Worm (Caenorhabditis elegans): Measurements from ENCODE around the gene fbxb-112.
"Not testable (repeated sequence)": the region's sequence is repeated elsewhere in the genome, so short reads cannot be mapped to it uniquely, and the experiment has no call there.

The fbxb-112 gene

DNA sequence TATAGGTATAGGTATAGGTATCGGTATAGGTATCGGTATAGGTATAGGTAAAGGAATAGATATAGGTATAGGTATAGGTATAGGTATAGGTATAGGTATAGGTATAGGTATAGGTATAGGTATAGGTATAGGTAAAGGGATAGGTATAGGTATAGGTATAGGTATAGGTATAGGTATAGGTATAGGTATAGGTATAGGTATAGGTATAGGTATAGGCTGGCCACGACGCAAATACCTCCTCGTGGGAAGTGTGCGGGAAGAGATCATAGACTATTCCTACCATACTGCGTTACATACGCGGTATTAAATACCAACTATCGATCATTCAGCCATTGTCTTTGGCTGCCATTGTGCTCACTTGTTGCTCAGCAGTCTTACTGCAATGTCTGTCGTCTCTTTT is at the start of gene fbxb-112:
Gene fbxb-112 (plus strand): TSS at position 301 of the 400 bp plus-strand sequence.
- TF ChIP-seq sea-1 (GFP tag; conservative IDR thresholded peaks at IDR 0.05); B0310.2 (tag; optimal IDR thresholded peaks at IDR 0.05); tbx-37 (GFP tag; conservative IDR thresholded peaks at IDR 0.05): not testable (repeated sequence)

DNA sequence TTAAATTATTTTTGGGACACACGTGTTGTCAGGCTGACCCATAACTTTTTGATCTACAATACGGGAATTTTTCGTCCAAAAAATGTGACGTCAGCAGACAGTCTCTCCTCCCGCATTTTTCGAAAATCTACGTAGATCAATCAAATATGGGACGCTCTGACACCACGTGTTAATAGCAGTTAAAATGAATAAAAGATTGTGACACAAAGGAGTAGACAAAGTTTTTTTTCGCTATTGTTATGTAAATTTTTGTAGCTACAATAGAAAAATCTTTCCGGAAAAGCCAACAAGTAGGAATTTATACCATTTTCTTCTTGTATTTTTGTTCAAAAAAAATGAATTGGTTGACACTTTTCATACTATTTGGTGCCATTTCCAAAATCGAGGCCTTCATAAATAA is 49.5 kb upstream of the fbxb-112 start, which contains the start of gene C16C8.27:
Gene C16C8.27 (plus strand): TSS at position 301 of the 400 bp plus-strand sequence.
- no peak for TF ChIP-seq scrt-1 (GFP tag; IDR thresholded peaks at IDR 0.05)
- TF ChIP-seq tbx-11 (GFP tag; IDR thresholded peaks at IDR 0.05) = no peak
- TF ChIP-seq F13C5.2 (tag; optimal IDR thresholded peaks at IDR 0.05) = no peak
- TF ChIP-seq ets-7 (tag; optimal IDR thresholded peaks at IDR 0.05) = no peak
- TF ChIP-seq hmg-4 (GFP tag; optimal IDR thresholded peaks at IDR 0.05) = no peak
- TF ChIP-seq B0310.2 (tag; optimal IDR thresholded peaks at IDR 0.05) = no peak
- TF ChIP-seq ceh-36 (tag; optimal IDR thresholded peaks at IDR 0.05) = no peak
- TF ChIP-seq tra-4 (tag; optimal IDR thresholded peaks at IDR 0.05) = no peak
- no peak for TF ChIP-seq sea-1 (GFP tag; conservative IDR thresholded peaks at IDR 0.05)

DNA sequence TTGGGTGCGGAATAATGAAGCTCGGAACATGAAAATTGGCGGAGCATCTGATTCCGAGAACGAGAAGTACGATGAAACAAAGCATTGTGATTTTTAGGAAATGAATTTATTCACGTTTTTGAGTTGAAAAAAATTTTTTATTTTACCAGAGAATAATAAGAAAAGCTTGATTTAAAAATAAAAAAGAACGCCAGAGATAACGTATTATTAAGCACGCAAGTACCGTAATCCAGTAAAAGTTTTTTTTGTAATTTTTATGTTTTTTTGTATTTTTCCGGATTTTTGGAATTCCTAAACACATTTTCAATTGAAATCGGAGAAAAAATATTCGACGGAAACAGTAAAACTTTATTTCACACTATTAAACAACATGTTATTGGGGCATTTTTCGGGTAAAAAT is 47.7 kb upstream of the fbxb-112 start, which contains the start of gene C16C8.22:
Gene C16C8.22 (minus strand): TSS at position 101 of the 400 bp plus-strand sequence.
- TF ChIP-seq sea-1 (GFP tag; conservative IDR thresholded peaks at IDR 0.05) (no peak), ama-1 (optimal IDR thresholded peaks at IDR 0.05) (no peak), hmbx-1 (tag; optimal IDR thresholded peaks at IDR 0.05) (no peak)

DNA sequence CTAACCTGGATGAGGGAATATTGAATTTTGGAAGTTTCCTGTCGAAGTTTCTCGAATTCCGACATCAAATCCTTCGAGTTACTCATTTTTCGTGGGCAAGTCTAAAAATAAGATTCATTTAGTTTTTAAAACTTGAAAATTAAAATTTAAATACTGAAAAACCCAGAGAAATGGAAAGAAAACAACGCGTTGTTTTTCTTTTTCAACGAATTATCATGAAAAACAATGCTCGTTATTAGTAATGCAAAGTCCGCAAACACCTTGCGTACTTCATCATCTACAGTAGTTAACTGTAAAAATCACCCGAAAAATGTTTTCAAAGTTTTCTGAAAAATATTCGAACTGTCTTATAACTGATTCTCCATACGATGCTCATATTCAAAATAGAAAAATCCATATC is 46.6 kb upstream of the fbxb-112 start, which contains the start of gene C16C8.4:
Gene C16C8.4 (minus strand): TSS at position 101 of the 400 bp plus-strand sequence.
- TF ChIP-seq sea-1 (GFP tag; conservative IDR thresholded peaks at IDR 0.05) = no peak
- no peak for TF ChIP-seq pes-1 (GFP tag; IDR thresholded peaks at IDR 0.05)
- no peak for TF ChIP-seq tbx-37 (GFP tag; conservative IDR thresholded peaks at IDR 0.05)
- TF ChIP-seq ama-1 (optimal IDR thresholded peaks at IDR 0.05) = no peak

DNA sequence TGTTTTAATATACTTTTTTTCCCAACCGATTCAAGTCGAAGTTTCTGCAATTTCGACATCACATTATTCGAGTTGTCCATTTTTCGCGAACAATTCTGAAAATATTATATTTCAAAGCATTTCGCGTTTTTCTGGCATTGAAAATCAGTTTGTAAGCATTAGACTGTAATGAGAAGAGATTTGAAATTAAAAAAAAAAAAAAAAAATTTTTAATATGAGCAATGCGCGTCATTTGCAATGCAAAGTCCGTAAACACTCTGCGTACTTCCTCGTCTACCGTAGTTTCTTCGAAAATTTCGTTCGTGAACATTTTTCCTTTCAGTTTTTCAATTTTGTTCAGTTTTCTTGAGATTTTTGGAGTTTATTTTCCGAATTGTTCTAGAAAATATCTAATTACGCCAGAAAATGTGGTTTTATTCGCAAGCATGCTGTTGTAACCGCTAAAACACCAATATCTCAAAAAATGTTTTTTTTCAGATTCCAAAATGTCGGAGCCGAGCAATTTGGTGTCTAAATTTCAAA is 45.6 kb upstream of the fbxb-112 start, which contains the start of the genes C16C8.5 and C16C8.16:
Gene C16C8.5 (minus strand): TSS at position 101 of the 522 bp plus-strand sequence.
Gene C16C8.16 (plus strand): TSS at position 472 of the 522 bp plus-strand sequence.
- TF ChIP-seq tbx-37 (GFP tag; conservative IDR thresholded peaks at IDR 0.05) (no peak), tra-4 (tag; optimal IDR thresholded peaks at IDR 0.05) (no peak), flt-1 (GFP tag; IDR thresholded peaks at IDR 0.05) (no peak), hmg-4 (GFP tag; optimal IDR thresholded peaks at IDR 0.05) (no peak), hmbx-1 (tag; optimal IDR thresholded peaks at IDR 0.05) (no peak), ceh-13 (GFP tag; optimal IDR thresholded peaks at IDR 0.05) (no peak), ets-7 (tag; optimal IDR thresholded peaks at IDR 0.05) (no peak), pes-1 (GFP tag; IDR thresholded peaks at IDR 0.05) (no peak), hnd-1 (tag; optimal IDR thresholded peaks at IDR 0.05) (no peak), B0310.2 (tag; optimal IDR thresholded peaks at IDR 0.05) (no peak), F13C5.2 (tag; optimal IDR thresholded peaks at IDR 0.05) (no peak), ceh-36 (tag; optimal IDR thresholded peaks at IDR 0.05) (no peak), ama-1 (optimal IDR thresholded peaks at IDR 0.05) (no peak), aly-1 (tag; optimal IDR thresholded peaks at IDR 0.05) (no peak), tbx-11 (GFP tag; IDR thresholded peaks at IDR 0.05) (no peak), scrt-1 (GFP tag; IDR thresholded peaks at IDR 0.05) (no peak), sea-1 (GFP tag; conservative IDR thresholded peaks at IDR 0.05) (no peak)

DNA sequence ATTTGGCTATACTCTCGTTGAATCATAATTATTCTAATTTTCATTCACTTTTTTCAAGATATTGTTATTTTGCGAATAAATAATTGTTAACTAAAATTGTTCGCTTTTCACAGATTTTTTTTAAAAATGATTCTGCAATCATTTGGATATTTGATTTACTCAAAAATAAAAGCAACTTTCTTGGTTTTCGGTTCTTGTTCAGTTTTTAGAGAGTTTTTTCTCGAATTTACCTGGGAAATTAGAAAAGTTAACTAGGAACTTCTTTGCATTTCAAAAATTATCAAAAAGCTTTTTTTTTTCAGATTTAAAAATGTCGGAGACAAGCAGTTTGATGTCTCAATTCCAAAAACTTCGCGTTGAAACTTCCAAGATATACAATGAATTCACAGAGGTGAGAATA is 44.2 kb upstream of the fbxb-112 start, which contains the start of the genes C16C8.20 and gldi-6:
Gene C16C8.20 (plus strand): TSS at position 301 of the 400 bp plus-strand sequence.
Gene gldi-6 (plus strand): TSS at position 301 of the 400 bp plus-strand sequence.
- TF ChIP-seq F13C5.2 (tag; optimal IDR thresholded peaks at IDR 0.05) (no peak), sea-1 (GFP tag; conservative IDR thresholded peaks at IDR 0.05) (no peak), tbx-11 (GFP tag; IDR thresholded peaks at IDR 0.05) (no peak), flt-1 (GFP tag; IDR thresholded peaks at IDR 0.05) (no peak), ceh-13 (GFP tag; optimal IDR thresholded peaks at IDR 0.05) (no peak), hnd-1 (tag; optimal IDR thresholded peaks at IDR 0.05) (no peak)

DNA sequence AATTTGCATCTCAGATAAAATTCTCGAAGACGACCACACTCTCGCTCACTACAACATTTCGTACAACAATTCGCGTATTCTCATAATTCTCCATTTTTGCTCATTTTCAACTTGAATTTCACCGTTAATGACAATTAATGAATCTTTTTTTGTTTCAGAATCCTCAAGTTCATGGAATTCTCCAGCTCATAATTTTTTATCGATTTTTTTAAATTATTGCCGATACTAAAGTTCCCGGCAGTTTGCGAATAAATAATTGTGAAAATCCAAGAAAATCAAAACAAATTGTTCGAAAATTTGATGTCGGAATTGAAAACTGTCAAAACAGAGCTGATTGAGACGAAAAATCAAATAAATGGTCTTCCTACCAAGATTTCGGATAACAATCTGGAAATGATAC is 43.0 kb upstream of the fbxb-112 start, which contains the start of gene C16C8.21:
Gene C16C8.21 (plus strand): TSS at position 301 of the 400 bp plus-strand sequence.
- TF ChIP-seq ceh-13 (GFP tag; optimal IDR thresholded peaks at IDR 0.05) (no peak), tbx-37 (GFP tag; conservative IDR thresholded peaks at IDR 0.05) (no peak), pes-1 (GFP tag; IDR thresholded peaks at IDR 0.05) (no peak), aly-1 (tag; optimal IDR thresholded peaks at IDR 0.05) (no peak), hnd-1 (tag; optimal IDR thresholded peaks at IDR 0.05) (no peak), flt-1 (GFP tag; IDR thresholded peaks at IDR 0.05) (no peak), scrt-1 (GFP tag; IDR thresholded peaks at IDR 0.05) (no peak), hmg-4 (GFP tag; optimal IDR thresholded peaks at IDR 0.05) (no peak), F13C5.2 (tag; optimal IDR thresholded peaks at IDR 0.05) (no peak)

DNA sequence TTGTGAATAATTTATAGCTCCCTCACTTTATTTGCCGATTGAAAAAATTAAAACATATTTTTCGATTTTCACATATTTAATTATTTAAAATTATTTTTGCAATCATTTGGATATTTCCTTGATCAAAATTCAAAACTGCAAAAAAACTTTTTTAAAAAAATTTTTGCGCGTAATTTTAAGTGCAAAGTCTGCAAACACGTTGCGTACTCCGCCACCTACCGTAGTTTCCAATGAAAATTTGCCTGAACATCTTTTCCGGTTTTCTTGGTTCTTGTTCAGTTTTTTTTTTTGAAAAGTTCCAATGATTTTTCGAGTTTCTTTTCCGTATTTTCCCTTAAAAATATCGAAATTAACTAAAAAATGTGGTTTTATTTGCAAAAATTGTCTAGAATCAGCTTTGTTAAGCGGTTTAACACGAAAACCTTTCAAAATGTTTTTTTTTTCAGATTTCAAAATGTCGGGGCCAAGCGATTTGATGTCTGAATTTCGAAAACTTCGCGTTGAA is 42.1 kb upstream of the fbxb-112 start, which contains the start of gene C16C8.25:
Gene C16C8.25 (plus strand): TSS at position 455 of the 505 bp plus-strand sequence.
- TF ChIP-seq flt-1 (GFP tag; IDR thresholded peaks at IDR 0.05) (no peak), ceh-13 (GFP tag; optimal IDR thresholded peaks at IDR 0.05) (no peak), scrt-1 (GFP tag; IDR thresholded peaks at IDR 0.05) (no peak), sea-1 (GFP tag; conservative IDR thresholded peaks at IDR 0.05) (no peak)
